Fruit fly (Drosophila melanogaster): Measurements from ENCODE around the gene S6k.

The S6k gene

DNA sequence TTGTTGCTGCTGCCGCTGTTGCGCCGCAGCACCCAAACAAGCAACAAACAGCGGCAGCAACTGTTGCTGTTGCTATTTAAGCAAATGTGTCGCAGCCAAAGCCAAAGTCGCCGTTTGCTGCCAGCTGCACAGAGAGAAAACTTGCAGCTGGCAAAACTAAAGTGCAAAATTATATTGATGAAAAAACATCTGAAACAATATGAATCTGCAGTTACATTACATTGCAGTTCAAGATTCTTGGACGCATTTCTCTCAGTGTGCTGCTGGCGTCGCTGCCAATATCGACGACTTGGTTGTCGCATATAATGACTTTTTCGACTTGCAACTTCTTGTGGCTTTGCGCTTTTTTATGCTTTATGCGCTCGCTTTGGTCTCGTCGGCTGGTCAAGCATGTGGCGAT, 23.5 kb upstream of the S6k start (continued):
- TF ChIP-seq Ptx1 (GFP tag; IDR thresholded peaks at IDR 0.05) (peak; percentile 19; the same call in 1 of the 2 replicates), CG10959 (GFP tag; IDR thresholded peaks at IDR 0.05) (0 out of 2 replicates have a peak, but pooled peaks have one; percentile 17), Hand (GFP tag; optimal IDR thresholded peaks at IDR 0.05) (no peak), Ssrp (tag; optimal IDR thresholded peaks at IDR 0.05) (peak; percentile 3), Dll (GFP tag; IDR thresholded peaks at IDR 0.05; ENCODE audit: partially characterized antibody) (no peak), grn (GFP tag; optimal IDR thresholded peaks at IDR 0.05) (no peak), CG17829 (tag; optimal IDR thresholded peaks at IDR 0.05) (no peak), Fer3 (tag; optimal IDR thresholded peaks at IDR 0.05) (no peak), CG4854 (GFP tag; optimal IDR thresholded peaks at IDR 0.05) (no peak), CG7556 (GFP tag; optimal IDR thresholded peaks at IDR 0.05) (no peak), CG8089 (GFP tag; optimal IDR thresholded peaks at IDR 0.05) (no peak), Hmx (GFP tag; optimal IDR thresholded peaks at IDR 0.05) (no peak), H15 (GFP tag; IDR thresholded peaks at IDR 0.05) (0 out of 3 replicates have a peak, but pooled peaks have one; percentile 23), wor (GFP tag; IDR thresholded peaks at IDR 0.05) (no peak), CG9727 (GFP tag; optimal IDR thresholded peaks at IDR 0.05) (no peak), CG4617 (GFP tag; optimal IDR thresholded peaks at IDR 0.05; ENCODE audit: borderline replicate concordance) (no peak), CG18599 (GFP tag; optimal IDR thresholded peaks at IDR 0.05) (no peak), CG12071 (GFP tag; optimal IDR thresholded peaks at IDR 0.05) (no peak), ewg (GFP tag; optimal IDR thresholded peaks at IDR 0.05) (no peak), prd (optimal IDR thresholded peaks at IDR 0.05) (no peak), prd (GFP tag; IDR thresholded peaks at IDR 0.05) (peak; percentile 47; the same call in 1 of the 3 replicates), peb (GFP tag; IDR thresholded peaks at IDR 0.05) (no peak), chm (GFP tag; IDR thresholded peaks at IDR 0.05) (0 out of 2 replicates have a peak, but pooled peaks have one; percentile 20), CG30020 (tag; optimal IDR thresholded peaks at IDR 0.05) (no peak), sqz (GFP tag; optimal IDR thresholded peaks at IDR 0.05) (no peak), CG8924 (tag; optimal IDR thresholded peaks at IDR 0.05) (no peak), CG1024 (GFP tag; IDR thresholded peaks at IDR 0.05) (no peak), CG6791 (GFP tag; IDR thresholded peaks at IDR 0.05; ENCODE audit: partially characterized antibody) (no peak), E2f2 (GFP tag; IDR thresholded peaks at IDR 0.05) (no peak), CG14441 (GFP tag; IDR thresholded peaks at IDR 0.05) (no peak), tgo (GFP tag; IDR thresholded peaks at IDR 0.05) (peak; percentile 31; the same call in 1 of the 3 replicates), vnd (GFP tag; IDR thresholded peaks at IDR 0.05; ENCODE audit: partially characterized antibody) (no peak), abd-A (tag; optimal IDR thresholded peaks at IDR 0.05) (no peak), slp2 (GFP tag; optimal IDR thresholded peaks at IDR 0.05) (no peak), NC2β (GFP tag; optimal IDR thresholded peaks at IDR 0.05) (no peak), HHEX (GFP tag; optimal IDR thresholded peaks at IDR 0.05) (no peak), CG11696 (GFP tag; IDR thresholded peaks at IDR 0.05) (no peak), CG16863 (GFP tag; optimal IDR thresholded peaks at IDR 0.05) (no peak), C15 (GFP tag; IDR thresholded peaks at IDR 0.05) (no peak), Dfd (GFP tag; optimal IDR thresholded peaks at IDR 0.05) (no peak), CG1603 (tag; optimal IDR thresholded peaks at IDR 0.05) (peak; percentile 34), trh (GFP tag; optimal IDR thresholded peaks at IDR 0.05) (no peak), nerfin-2 (GFP tag; IDR thresholded peaks at IDR 0.05; ENCODE audit: partially characterized antibody) (no peak), CG12942 (GFP tag; optimal IDR thresholded peaks at IDR 0.05) (peak; percentile 3), insv (GFP tag; optimal IDR thresholded peaks at IDR 0.05) (no peak), twi (tag; optimal IDR thresholded peaks at IDR 0.05) (no peak), CG32772 (GFP tag; IDR thresholded peaks at IDR 0.05) (0 out of 2 replicates have a peak, but pooled peaks have one; percentile 15), dmrt11E (tag; optimal IDR thresholded peaks at IDR 0.05) (peak; percentile 40), CG1602 (GFP tag; optimal IDR thresholded peaks at IDR 0.05) (no peak), ab (GFP tag; optimal IDR thresholded peaks at IDR 0.05) (no peak), CG9932 (GFP tag; IDR thresholded peaks at IDR 0.05) (no peak), Ets65A (GFP tag) (no peak)

Measured in whole organism, embryonic.